Worm (Caenorhabditis elegans): Measurements from ENCODE around the gene B0496.1.

ce11 chrIV:7487554-7488456 lies 41.7 kb downstream of the B0496.1 start, which contains the start of the genes his-60 and his-59:
- TF ChIP-seq cog-1 (tag; optimal IDR thresholded peaks at IDR 0.05) (peak; percentile 60), klf-2 (GFP tag; conservative IDR thresholded peaks at IDR 0.05) (no peak), tab-1 (GFP tag; IDR thresholded peaks at IDR 0.05) (no peak; the same call in 1 of the 2 replicates), ref-1 (GFP tag; conservative IDR thresholded peaks at IDR 0.05) (no peak), ztf-29 (GFP tag; IDR thresholded peaks at IDR 0.05) (no peak; the same call in 1 of the 2 replicates), flt-1 (GFP tag; IDR thresholded peaks at IDR 0.05) (peak; percentile 90), T22C8.4 (GFP tag; IDR thresholded peaks at IDR 0.05) (0 out of 2 replicates have a peak, but pooled peaks have one; percentile 6), ztf-23 (GFP tag; IDR thresholded peaks at IDR 0.05) (peak; percentile 67; the same call in 1 of the 2 replicates), med-1 (GFP tag; optimal IDR thresholded peaks at IDR 0.05; ENCODE audit: insufficient read depth) (no peak)

All from whole organism, midembryonic.